Fruit fly (Drosophila melanogaster) whole organism, pupa: ENCODE data around the gene Wnk.

ENCODE experiments used
- CG12605 ChIP-seq: fragments of 200-800 bp; sonication (Bioruptor generic); IDR thresholded peaks from 2 replicates; pipeline ENCODE4 v1.3.6; 2022; ENCODE audit warnings: missing biosample characterization, missing genetic modification characterization
- CG13204 ChIP-seq: fragments of 200-800 bp; sonication (Bioruptor generic); optimal IDR thresholded peaks from 2 replicates; lab custom pipeline; 2018; ENCODE audit warnings: missing biosample characterization, mild to moderate bottlenecking, missing genetic modification characterization, moderate library complexity
- CG4496 ChIP-seq: fragments of 200-800 bp; sonication (Bioruptor generic); IDR thresholded peaks from 3 replicates; pipeline ENCODE4 v1.3.6; 2022; ENCODE audit warnings: missing biosample characterization, missing genetic modification characterization
- CG8159 ChIP-seq: fragments of 200-800 bp; sonication (Bioruptor generic); optimal IDR thresholded peaks from 3 replicates; lab custom pipeline; 2018; ENCODE audit warnings: missing biosample characterization, mild to moderate bottlenecking, missing genetic modification characterization, moderate library complexity
- CG9948 ChIP-seq: fragments of 200-800 bp; sonication (Bioruptor generic); optimal IDR thresholded peaks from 2 replicates; lab custom pipeline; 2018; ENCODE audit warnings: missing biosample characterization, mild to moderate bottlenecking, missing genetic modification characterization, moderate library complexity

DNA sequence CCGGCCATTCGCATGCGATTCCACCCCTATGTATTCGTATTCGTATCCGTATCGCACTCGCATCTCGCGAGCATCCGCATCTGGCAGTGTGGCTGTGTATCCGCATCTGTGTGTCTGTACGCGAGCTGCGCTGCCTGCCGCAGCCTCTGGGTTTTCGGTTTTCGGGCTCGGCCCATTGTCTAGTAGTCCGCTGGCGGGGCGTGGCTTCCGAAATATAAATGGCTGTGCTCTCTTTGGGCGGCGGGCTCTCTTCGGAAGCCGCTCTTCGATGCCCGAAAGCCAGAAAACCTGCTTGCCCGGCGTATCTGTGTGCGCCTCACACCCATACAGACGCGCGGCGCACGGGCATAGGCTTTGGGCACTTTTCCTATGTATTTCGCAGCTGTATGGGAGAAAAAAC lies 43.6 kb upstream of the Wnk start:
- TF ChIP-seq CG12605 (no peak), CG4496 (GFP tag; lab: Robert Waterston, UW) (no peak), CG9948 (tag; lab: Kevin White, UChicago) (no peak), CG8159 (tag; lab: Kevin White, UChicago) (no peak), CG13204 (GFP tag; lab: Kevin White, UChicago) (peak; percentile 46)
